Worm (Caenorhabditis elegans) whole organism, mixed stage, embryonic: ENCODE measurements around the gene F46C8.1.

Experiments used
- blmp-1 ChIP-seq: fragments of 150-350 bp; optimal IDR thresholded peaks from 2 replicates; lab custom pipeline; 2014; ENCODE audit warnings: missing biosample characterization, missing genetic modification characterization
- lin-13 ChIP-seq: fragments of 150-350 bp; optimal IDR thresholded peaks from 2 replicates; lab custom pipeline; 2014; ENCODE audit warnings: missing biosample characterization, missing genetic modification characterization
- mep-1 ChIP-seq: fragments of 150-350 bp; optimal IDR thresholded peaks from 2 replicates; lab custom pipeline; 2017; ENCODE audit warnings: missing biosample characterization, missing genetic modification reagents, missing genetic modification characterization, inconsistent platforms
- nhr-237 ChIP-seq: fragments of 150-350 bp; optimal IDR thresholded peaks from 2 replicates; lab custom pipeline; 2014; ENCODE audit warnings: missing biosample characterization, missing genetic modification characterization
- pha-4 ChIP-seq: fragments of 150-350 bp; optimal IDR thresholded peaks from 2 replicates; lab custom pipeline; 2018; ENCODE audit warnings: missing biosample characterization, missing genetic modification reagents, missing genetic modification characterization
- snpc-4 ChIP-seq: fragments of 150-350 bp; optimal IDR thresholded peaks from 2 replicates; lab custom pipeline; 2014; ENCODE audit warnings: missing biosample characterization, missing genetic modification characterization
- unc-39 ChIP-seq: fragments of 150-350 bp; optimal IDR thresholded peaks from 2 replicates; lab custom pipeline; 2014; ENCODE audit warnings: missing biosample characterization, missing genetic modification characterization
- unc-62 ChIP-seq: fragments of 150-350 bp; optimal IDR thresholded peaks from 2 replicates; lab custom pipeline; 2014; ENCODE audit warnings: missing biosample characterization, missing genetic modification reagents, missing genetic modification characterization
- ztf-11 ChIP-seq: fragments of 150-350 bp; optimal IDR thresholded peaks from 2 replicates; lab custom pipeline; 2014; ENCODE audit warnings: missing biosample characterization, missing genetic modification characterization

DNA sequence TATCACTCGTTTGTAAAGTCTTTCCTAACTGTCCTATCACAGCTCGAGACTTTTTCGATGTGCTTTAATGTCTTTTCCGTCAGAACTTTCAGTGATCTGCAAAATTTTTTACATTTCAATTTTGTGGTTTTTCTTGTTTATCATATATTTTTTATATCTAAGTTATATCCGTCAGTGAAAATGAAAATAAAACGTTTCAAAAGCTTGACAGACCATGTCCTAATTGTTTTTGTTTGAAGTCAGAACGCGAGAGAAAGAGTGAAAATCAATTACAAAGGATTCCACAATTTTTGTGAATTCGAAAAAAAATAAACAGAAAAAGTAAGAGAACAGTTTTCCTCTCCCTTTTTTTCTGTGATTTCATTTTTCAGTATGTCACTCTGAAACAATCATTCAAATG lies at the start of gene F46C8.1:
- TF ChIP-seq snpc-4 (tag; lab: Kevin White, UChicago) (no peak), unc-62 (GFP tag; lab: Kevin White, UChicago) (no peak), mep-1 (no peak), blmp-1 (no peak), ztf-11 (no peak), nhr-237 (no peak), pha-4 (tag; lab: Kevin White, UChicago) (no peak), lin-13 (no peak), unc-39 (tag; lab: Kevin White, UChicago) (no peak)
